Fruit fly (Drosophila melanogaster) whole organism, embryonic: ENCODE measurements around the gene Cht6.
A peak's percentile ranks its signal among the peaks of the same experiment; 100 is the strongest.

Experiments
- Aef1 ChIP-seq: fragments of 200-800 bp; sonication (Bioruptor generic); IDR thresholded peaks from 3 replicates; pipeline ENCODE4 v1.3.6; 2022; ENCODE audit warnings: missing biosample characterization, missing genetic modification characterization
- CG10147 ChIP-seq: fragments of 200-800 bp; sonication (Bioruptor generic); optimal IDR thresholded peaks from 2 replicates; lab custom pipeline; 2019; ENCODE audit warnings: missing biosample characterization, mild to moderate bottlenecking, missing genetic modification characterization, moderate library complexity
- CG10654 ChIP-seq: fragments of 200-800 bp; sonication (Bioruptor generic); optimal IDR thresholded peaks from 2 replicates; lab custom pipeline; 2016; ENCODE audit warnings: missing biosample characterization, missing genetic modification characterization
- CG11695 ChIP-seq: fragments of 200-800 bp; sonication (Bioruptor generic); IDR thresholded peaks from 3 replicates; pipeline ENCODE4 v1.3.6; 2022; ENCODE audit warnings: missing biosample characterization, missing genetic modification characterization
- CG12155 ChIP-seq: fragments of 200-800 bp; sonication (Bioruptor generic); optimal IDR thresholded peaks from 3 replicates; lab custom pipeline; 2016; ENCODE audit warnings: missing biosample characterization, missing genetic modification characterization
- CG12744 ChIP-seq: fragments of 200-800 bp; sonication (Bioruptor generic); optimal IDR thresholded peaks from 2 replicates; lab custom pipeline; 2016; ENCODE audit warnings: missing biosample characterization, missing genetic modification characterization
- CG15011 ChIP-seq: fragments of 200-800 bp; sonication (Bioruptor generic); optimal IDR thresholded peaks from 3 replicates; lab custom pipeline; 2018; ENCODE audit warnings: missing biosample characterization, mild to moderate bottlenecking, missing genetic modification characterization
- CG15601 ChIP-seq: fragments of 200-800 bp; sonication (Bioruptor generic); optimal IDR thresholded peaks from 3 replicates; lab custom pipeline; 2019; ENCODE audit warnings: missing biosample characterization, mild to moderate bottlenecking, missing genetic modification characterization, moderate library complexity
- CG16779 ChIP-seq: fragments of 200-800 bp; sonication (Bioruptor generic); IDR thresholded peaks from 2 replicates; pipeline ENCODE4 v1.3.6; 2022; ENCODE audit warnings: missing biosample characterization, missing genetic modification characterization
- CG17328 ChIP-seq: fragments of 200-800 bp; sonication (Bioruptor generic); IDR thresholded peaks from 2 replicates; pipeline ENCODE4 v1.3.6; 2022; ENCODE audit warnings: missing biosample characterization, missing genetic modification characterization
- CG17361 ChIP-seq: fragments of 200-800 bp; sonication (Bioruptor generic); IDR thresholded peaks from 3 replicates; pipeline ENCODE4 v1.3.6; 2022; ENCODE audit warnings: missing biosample characterization, missing genetic modification characterization
- CG18011 ChIP-seq: fragments of 200-800 bp; sonication (Bioruptor generic); optimal IDR thresholded peaks from 2 replicates; lab custom pipeline; 2017; ENCODE audit warnings: missing biosample characterization, missing genetic modification characterization, mild to moderate bottlenecking, moderate library complexity, missing genotype
- CG1832 ChIP-seq: fragments of 200-800 bp; sonication (Bioruptor generic); optimal IDR thresholded peaks from 2 replicates; lab custom pipeline; 2017; ENCODE audit warnings: missing biosample characterization, mild to moderate bottlenecking, missing genetic modification characterization, inconsistent platforms
- CG31365 ChIP-seq: fragments of 200-800 bp; sonication (Bioruptor generic); optimal IDR thresholded peaks from 2 replicates; lab custom pipeline; 2018; ENCODE audit warnings: missing biosample characterization, mild to moderate bottlenecking, missing genetic modification characterization
- CG34224 ChIP-seq: fragments of 200-800 bp; sonication (Bioruptor generic); IDR thresholded peaks from 3 replicates; pipeline ENCODE4 v1.3.6; 2022; ENCODE audit warnings: missing biosample characterization, missing genetic modification characterization; ENCODE audit not compliant: partially characterized antibody
- CG3995 ChIP-seq: fragments of 200-800 bp; sonication (Bioruptor generic); optimal IDR thresholded peaks from 3 replicates; lab custom pipeline; 2016; ENCODE audit warnings: missing biosample characterization, missing genetic modification characterization
- CG4328 ChIP-seq: fragments of 200-800 bp; sonication (Bioruptor generic); optimal IDR thresholded peaks from 3 replicates; lab custom pipeline; 2017; ENCODE audit warnings: missing biosample characterization, missing genetic modification reagents, missing genetic modification characterization
- CG4404 ChIP-seq: fragments of 200-800 bp; sonication (Bioruptor generic); IDR thresholded peaks from 2 replicates; pipeline ENCODE4 v1.3.6; 2022; ENCODE audit warnings: missing biosample characterization, missing genetic modification characterization
- CG4854 ChIP-seq: fragments of 200-800 bp; sonication (Bioruptor generic); optimal IDR thresholded peaks from 2 replicates; lab custom pipeline; 2016; ENCODE audit warnings: missing biosample characterization, missing genetic modification characterization, inconsistent platforms
- CG6689 ChIP-seq: fragments of 200-800 bp; sonication (Bioruptor generic); IDR thresholded peaks from 2 replicates; pipeline ENCODE4 v1.3.6; 2022; ENCODE audit warnings: missing biosample characterization, missing genetic modification characterization
- CG9609 ChIP-seq: fragments of 200-800 bp; sonication (Bioruptor generic); optimal IDR thresholded peaks from 3 replicates; lab custom pipeline; 2016; ENCODE audit warnings: missing biosample characterization, missing genetic modification characterization
- CTCF ChIP-seq: fragments of 200-800 bp; sonication (Bioruptor generic); optimal IDR thresholded peaks from 2 replicates; lab custom pipeline; 2017; ENCODE audit warnings: missing biosample characterization, mild to moderate bottlenecking, missing genetic modification characterization, moderate library complexity
- Deaf1 ChIP-seq: fragments of 200-800 bp; optimal IDR thresholded peaks from 3 replicates; lab custom pipeline; 2019; ENCODE audit warnings: missing biosample characterization, mild to moderate bottlenecking, missing genetic modification characterization, moderate library complexity
- HLHmδ ChIP-seq: fragments of 200-800 bp; sonication (Bioruptor generic); optimal IDR thresholded peaks from 2 replicates; lab custom pipeline; 2018; ENCODE audit warnings: missing biosample characterization, mild to moderate bottlenecking, missing genetic modification characterization, moderate library complexity
- MBD-R2 ChIP-seq: fragments of 200-800 bp; sonication (Bioruptor generic); IDR thresholded peaks from 2 replicates; pipeline ENCODE4 v1.3.6; 2022; ENCODE audit warnings: missing biosample characterization, missing genetic modification characterization
- Mrtf ChIP-seq: fragments of 200-800 bp; sonication (Bioruptor generic); IDR thresholded peaks from 3 replicates; pipeline ENCODE4 v1.3.6; 2022; ENCODE audit warnings: missing biosample characterization, missing genetic modification characterization
- NC2β ChIP-seq: fragments of 200-800 bp; sonication (Bioruptor generic); optimal IDR thresholded peaks from 2 replicates; lab custom pipeline; 2016; ENCODE audit warnings: missing biosample characterization, missing genetic modification characterization
- Oli ChIP-seq: fragments of 200-800 bp; sonication (Bioruptor generic); optimal IDR thresholded peaks from 2 replicates; lab custom pipeline; 2018; ENCODE audit warnings: missing biosample characterization, mild to moderate bottlenecking, missing genetic modification characterization, moderate library complexity
- Taf1 ChIP-seq: fragments of 200-800 bp; sonication (Bioruptor generic); IDR thresholded peaks from 2 replicates; pipeline ENCODE4 v1.3.6; 2022; ENCODE audit warnings: missing biosample characterization, missing genetic modification characterization
- Vsx1 ChIP-seq: fragments of 200-800 bp; sonication (Bioruptor generic); optimal IDR thresholded peaks from 2 replicates; lab custom pipeline; 2017; ENCODE audit warnings: missing biosample characterization, mild to moderate bottlenecking, missing genetic modification characterization, missing genetic modification reagents
- Xbp1 ChIP-seq: fragments of 200-800 bp; sonication (Bioruptor generic); optimal IDR thresholded peaks from 3 replicates; lab custom pipeline; 2016; ENCODE audit warnings: missing biosample characterization, mild to moderate bottlenecking, missing genetic modification characterization
- Xrp1 ChIP-seq: fragments of 200-800 bp; sonication (Bioruptor generic); IDR thresholded peaks from 2 replicates; pipeline ENCODE4 v1.3.6; 2022; ENCODE audit warnings: missing biosample characterization, missing genetic modification characterization
- amos ChIP-seq: fragments of 200-800 bp; sonication (Bioruptor generic); IDR thresholded peaks from 2 replicates; pipeline ENCODE4 v1.3.6; 2022; ENCODE audit warnings: missing biosample characterization, missing genetic modification characterization; ENCODE audit not compliant: partially characterized antibody
- chif ChIP-seq, 2 experiments: fragments of 200-800 bp; sonication (Bioruptor generic); optimal IDR thresholded peaks; 3 replicates each; lab custom pipeline; 2016; ENCODE audit warnings: missing biosample characterization in 2 of 2, missing genetic modification characterization in 2 of 2
- chinmo ChIP-seq: fragments of 200-800 bp; sonication (Bioruptor generic); IDR thresholded peaks from 4 replicates; pipeline ENCODE4 v1.3.6; 2022; ENCODE audit warnings: missing biosample characterization, missing genetic modification characterization; ENCODE audit not compliant: partially characterized antibody
- chm ChIP-seq: fragments of 200-800 bp; sonication (Bioruptor generic); IDR thresholded peaks from 2 replicates; pipeline ENCODE4 v1.3.6; 2022; ENCODE audit warnings: missing biosample characterization, missing genetic modification characterization
- dysf ChIP-seq: fragments of 200-800 bp; sonication (Bioruptor generic); IDR thresholded peaks from 3 replicates; pipeline ENCODE4 v1.3.6; 2022; ENCODE audit warnings: missing biosample characterization, missing genetic modification characterization
- ewg ChIP-seq: fragments of 200-800 bp; sonication (Bioruptor generic); optimal IDR thresholded peaks from 3 replicates; lab custom pipeline; 2017; ENCODE audit warnings: mild to moderate bottlenecking, missing biosample characterization, missing genetic modification reagents, missing genetic modification characterization
- fu2 ChIP-seq: fragments of 200-800 bp; sonication (Bioruptor generic); optimal IDR thresholded peaks from 2 replicates; lab custom pipeline; 2016; ENCODE audit warnings: missing biosample characterization, missing genetic modification characterization
- her ChIP-seq: fragments of 200-800 bp; sonication (Bioruptor generic); optimal IDR thresholded peaks from 2 replicates; lab custom pipeline; 2016; ENCODE audit warnings: missing biosample characterization, missing genetic modification characterization
- hth ChIP-seq: fragments of >200 bp; optimal IDR thresholded peaks from 2 replicates; lab custom pipeline; 2017; ENCODE audit warnings: inconsistent platforms
- klu ChIP-seq: fragments of 200-800 bp; sonication (Bioruptor generic); IDR thresholded peaks from 2 replicates; pipeline ENCODE4 v1.3.6; 2022; ENCODE audit warnings: missing biosample characterization, missing genetic modification characterization
- knrl ChIP-seq: fragments of 200-800 bp; sonication (Bioruptor generic); IDR thresholded peaks from 3 replicates; pipeline ENCODE4 v1.3.6; 2022; ENCODE audit warnings: missing biosample characterization, missing genetic modification characterization; ENCODE audit not compliant: partially characterized antibody
- lmd ChIP-seq: fragments of 200-800 bp; sonication (Bioruptor generic); IDR thresholded peaks from 2 replicates; pipeline ENCODE4 v1.3.6; 2022; ENCODE audit warnings: missing biosample characterization, missing genetic modification characterization
- pnt ChIP-seq: fragments of 200-800 bp; sonication (Bioruptor generic); optimal IDR thresholded peaks from 3 replicates; lab custom pipeline; 2016; ENCODE audit warnings: missing biosample characterization, missing genetic modification characterization
- shn ChIP-seq: fragments of 200-800 bp; sonication (Bioruptor generic); optimal IDR thresholded peaks from 3 replicates; lab custom pipeline; 2016; ENCODE audit warnings: missing biosample characterization, missing genetic modification characterization
- sqz ChIP-seq: fragments of 200-800 bp; sonication (Bioruptor generic); optimal IDR thresholded peaks from 3 replicates; lab custom pipeline; 2018; ENCODE audit warnings: missing biosample characterization, mild to moderate bottlenecking, missing genetic modification characterization
- stc ChIP-seq: fragments of 200-800 bp; sonication (Bioruptor generic); IDR thresholded peaks from 2 replicates; pipeline ENCODE4 v1.3.6; 2022; ENCODE audit warnings: missing biosample characterization, missing genetic modification characterization
- trem ChIP-seq: fragments of 200-800 bp; optimal IDR thresholded peaks from 3 replicates; lab custom pipeline; 2019; ENCODE audit warnings: missing biosample characterization, mild to moderate bottlenecking, missing genetic modification characterization, moderate library complexity
- yki ChIP-seq: fragments of >200 bp; optimal IDR thresholded peaks from 3 replicates; lab custom pipeline; 2018

The Cht6 gene

DNA sequence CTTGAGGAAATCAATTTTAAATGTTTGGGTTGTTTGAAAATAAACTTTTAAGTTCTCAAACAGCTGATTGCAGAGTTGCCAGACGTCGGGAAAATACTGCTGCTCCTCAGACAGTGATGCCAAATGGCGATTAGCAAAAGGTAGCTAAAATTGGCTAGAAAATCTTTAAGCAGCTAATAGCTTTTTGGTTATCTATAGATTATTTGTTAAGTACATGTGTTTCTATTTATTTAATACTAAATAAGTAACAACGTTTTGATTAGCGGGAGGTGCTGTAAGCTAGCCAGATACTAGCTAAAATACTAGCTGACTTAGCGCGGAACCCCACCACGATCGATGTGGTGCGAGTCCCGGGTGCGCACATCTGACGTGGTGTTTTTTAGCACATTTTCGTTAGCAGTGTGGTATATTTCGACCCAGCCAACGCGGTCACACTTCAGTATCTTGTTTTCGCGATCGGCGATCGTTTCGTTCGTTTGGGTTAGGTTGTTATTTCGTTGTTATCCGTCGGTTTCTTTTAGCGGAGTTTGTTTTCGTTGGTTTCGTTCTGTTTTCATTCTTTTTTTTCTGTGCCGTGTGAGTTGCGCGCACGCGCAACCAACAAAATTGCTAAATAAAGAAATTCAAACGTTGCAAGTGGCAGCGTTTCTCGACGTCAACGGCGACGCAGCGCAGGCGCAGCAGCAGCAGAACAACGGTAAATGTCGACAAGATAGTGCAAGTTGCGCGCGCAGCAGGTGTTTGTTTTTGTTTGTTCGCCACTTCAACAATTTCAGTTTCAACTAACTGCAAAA is 69.6 kb downstream of the Cht6 start, which contains the start of the genes Naxe and RhoU (continued):
- TF ChIP-seq CG31365 (tag; lab: Kevin White, UChicago) (no peak), CG15601 (tag; lab: Kevin White, UChicago) (no peak), CG16779 (GFP tag; lab: Robert Waterston, UW) (no peak), Aef1 (GFP tag; lab: Robert Waterston, UW) (peak; percentile 36; the same call in 1 of the 3 replicates), knrl (GFP tag; lab: Robert Waterston, UW) (peak; percentile 35; the same call in 1 of the 3 replicates), shn (peak; percentile 8), her (no peak), Vsx1 (GFP tag; lab: Kevin White, UChicago) (no peak), NC2β (GFP tag; lab: Kevin White, UChicago) (no peak), CTCF (GFP tag; lab: Kevin White, UChicago) (peak; percentile 12), stc (GFP tag; lab: Robert Waterston, UW) (no peak), CG3995 (GFP tag; lab: Kevin White, UChicago) (no peak), pnt (GFP tag; lab: Kevin White, UChicago) (peak; percentile 34), chm (GFP tag; lab: Robert Waterston, UW) (peak; percentile 76), HLHmδ (GFP tag; lab: Kevin White, UChicago) (no peak), Xrp1 (GFP tag; lab: Robert Waterston, UW) (peak; percentile 27; the same call in 1 of the 2 replicates), lmd (GFP tag; lab: Robert Waterston, UW) (peak; percentile 53), CG12744 (GFP tag; lab: Kevin White, UChicago) (no peak), sqz (GFP tag; lab: Kevin White, UChicago) (no peak), CG1832 (GFP tag; lab: Kevin White, UChicago) (no peak), CG18011 (GFP tag; lab: Kevin White, UChicago) (no peak), CG17328 (GFP tag; lab: Robert Waterston, UW) (0 out of 2 replicates have a peak, but pooled peaks have one; percentile 28), CG4404 (GFP tag; lab: Robert Waterston, UW) (peak; percentile 57; the same call in 1 of the 2 replicates), amos (GFP tag; lab: Robert Waterston, UW) (peak; percentile 46; the same call in 1 of the 2 replicates), CG10654 (GFP tag; lab: Kevin White, UChicago) (no peak), MBD-R2 (GFP tag; lab: Robert Waterston, UW) (peak; percentile 60), fu2 (GFP tag; lab: Kevin White, UChicago) (no peak), CG34224 (0 out of 3 replicates have a peak, but pooled peaks have one; percentile 27), CG15011 (no peak), CG4328 (no peak), CG11695 (GFP tag; lab: Robert Waterston, UW) (no peak), CG10147 (GFP tag; lab: Kevin White, UChicago) (no peak), trem (tag; lab: Kevin White, UChicago) (peak; percentile 60), Taf1 (GFP tag; lab: Robert Waterston, UW) (no peak), Oli (tag; lab: Kevin White, UChicago) (peak; percentile 8), Deaf1 (tag; lab: Kevin White, UChicago) (peak; percentile 72), CG4854 (GFP tag; lab: Kevin White, UChicago) (no peak), Xbp1 (peak; percentile 36), Mrtf (GFP tag; lab: Robert Waterston, UW) (peak; percentile 41; the same call in 1 of the 3 replicates), chinmo (GFP tag; lab: Robert Waterston, UW) (0 out of 4 replicates have a peak, but pooled peaks have one; percentile 42), CG9609 (GFP tag; lab: Kevin White, UChicago) (peak; percentile 45), CG6689 (GFP tag; lab: Robert Waterston, UW) (peak; percentile 37; the same call in 1 of the 2 replicates), dysf (GFP tag; lab: Robert Waterston, UW) (peak; percentile 33; the same call in 1 of the 3 replicates), CG12155 (peak; percentile 20), hth (lab: Kevin White, UChicago) (no peak), klu (GFP tag; lab: Robert Waterston, UW) (0 out of 2 replicates have a peak, but pooled peaks have one; percentile 15), ewg (GFP tag; lab: Kevin White, UChicago) (peak; percentile 56), chif (GFP tag; optimal IDR thresholded peaks at IDR 0.05; lab: Kevin White, UChicago) (peak in 1 of 2 experiments; percentile 30), yki (lab: Kevin White, UChicago) (no peak), CG17361 (peak; percentile 45; the same call in 1 of the 3 replicates)
